Fruit fly (Drosophila melanogaster) whole organism, embryonic: ENCODE results near the gene nan.

Experiments used
- CG13287 ChIP-seq: fragments of 200-800 bp; sonication (Bioruptor generic); IDR thresholded peaks from 2 replicates; pipeline ENCODE4 v1.3.6; 2022; ENCODE audit warnings: missing biosample characterization, missing genetic modification characterization; ENCODE audit not compliant: partially characterized antibody
- CG13894 ChIP-seq: fragments of 200-800 bp; sonication (Bioruptor generic); optimal IDR thresholded peaks from 3 replicates; lab custom pipeline; 2018; ENCODE audit warnings: missing biosample characterization, mild to moderate bottlenecking, missing genetic modification characterization, moderate library complexity
- CG14860 ChIP-seq: fragments of 200-800 bp; sonication (Bioruptor generic); IDR thresholded peaks from 3 replicates; pipeline ENCODE4 v1.3.6; 2022; ENCODE audit warnings: missing biosample characterization, missing genetic modification characterization; ENCODE audit not compliant: partially characterized antibody
- CG1529 ChIP-seq: fragments of 200-800 bp; sonication (Bioruptor generic); optimal IDR thresholded peaks from 3 replicates; lab custom pipeline; 2018; ENCODE audit warnings: missing biosample characterization, missing genetic modification characterization
- CG17361 ChIP-seq: fragments of 200-800 bp; sonication (Bioruptor generic); IDR thresholded peaks from 3 replicates; pipeline ENCODE4 v1.3.6; 2022; ENCODE audit warnings: missing biosample characterization, missing genetic modification characterization
- CG18476 ChIP-seq: fragments of 200-800 bp; sonication (Bioruptor generic); optimal IDR thresholded peaks from 2 replicates; lab custom pipeline; 2016; ENCODE audit warnings: missing biosample characterization, mild to moderate bottlenecking, missing genetic modification characterization
- CG18619 ChIP-seq: fragments of 200-800 bp; sonication (Bioruptor generic); optimal IDR thresholded peaks from 3 replicates; lab custom pipeline; 2017; ENCODE audit warnings: missing biosample characterization, mild to moderate bottlenecking, missing genetic modification characterization
- CG2712 ChIP-seq: fragments of 200-800 bp; optimal IDR thresholded peaks from 3 replicates; lab custom pipeline; 2019; ENCODE audit warnings: missing biosample characterization, mild to moderate bottlenecking, missing genetic modification characterization, moderate library complexity
- CG31441 ChIP-seq: fragments of 200-800 bp; sonication (Bioruptor generic); IDR thresholded peaks from 2 replicates; pipeline ENCODE4 v1.3.6; 2022; ENCODE audit warnings: missing biosample characterization, missing genetic modification characterization
- CG32532 ChIP-seq: fragments of 200-800 bp; sonication (Bioruptor generic); IDR thresholded peaks from 2 replicates; pipeline ENCODE4 v1.3.6; 2022; ENCODE audit warnings: missing biosample characterization, missing genetic modification characterization
- CG33213 ChIP-seq: fragments of 200-800 bp; sonication (Bioruptor generic); optimal IDR thresholded peaks from 3 replicates; lab custom pipeline; 2016; ENCODE audit warnings: missing biosample characterization, missing genetic modification characterization
- CG33557 ChIP-seq: fragments of 200-800 bp; sonication (Bioruptor generic); optimal IDR thresholded peaks from 2 replicates; lab custom pipeline; 2019; ENCODE audit warnings: missing biosample characterization, mild to moderate bottlenecking, missing genetic modification characterization, moderate library complexity
- CG34422 ChIP-seq: fragments of 200-800 bp; sonication (Bioruptor generic); IDR thresholded peaks from 3 replicates; pipeline ENCODE4 v1.3.6; 2022; ENCODE audit warnings: missing biosample characterization, missing genetic modification characterization
- CG42726 ChIP-seq: fragments of 200-800 bp; sonication (Bioruptor generic); IDR thresholded peaks from 2 replicates; pipeline ENCODE4 v1.3.6; 2022; ENCODE audit warnings: missing biosample characterization, missing genetic modification characterization; ENCODE audit not compliant: partially characterized antibody
- CG43689 ChIP-seq: fragments of 200-800 bp; sonication (Bioruptor generic); IDR thresholded peaks from 2 replicates; pipeline ENCODE4 v1.3.6; 2022; ENCODE audit warnings: missing biosample characterization, missing genetic modification characterization
- CG4730 ChIP-seq: fragments of 200-800 bp; sonication (Bioruptor generic); IDR thresholded peaks from 2 replicates; pipeline ENCODE4 v1.3.6; 2022; ENCODE audit warnings: missing biosample characterization, missing genetic modification characterization
- CG6175 ChIP-seq: fragments of 200-800 bp; sonication (Bioruptor generic); IDR thresholded peaks from 3 replicates; pipeline ENCODE4 v1.3.6; 2022; ENCODE audit warnings: missing biosample characterization, missing genetic modification characterization
- CG6813 ChIP-seq: fragments of 200-800 bp; sonication (Bioruptor generic); optimal IDR thresholded peaks from 2 replicates; lab custom pipeline; 2017; ENCODE audit warnings: missing biosample characterization, missing genetic modification characterization, mild to moderate bottlenecking, moderate library complexity, missing genetic modification reagents
- CG7963 ChIP-seq: fragments of 200-800 bp; sonication (Bioruptor generic); IDR thresholded peaks from 3 replicates; pipeline ENCODE4 v1.3.6; 2022; ENCODE audit warnings: missing biosample characterization, missing genetic modification characterization; ENCODE audit not compliant: partially characterized antibody
- CG9609 ChIP-seq: fragments of 200-800 bp; sonication (Bioruptor generic); optimal IDR thresholded peaks from 3 replicates; lab custom pipeline; 2016; ENCODE audit warnings: missing biosample characterization, missing genetic modification characterization
- CG9876 ChIP-seq: fragments of 200-800 bp; sonication (Bioruptor generic); optimal IDR thresholded peaks from 2 replicates; lab custom pipeline; 2016; ENCODE audit warnings: missing biosample characterization, missing genetic modification characterization
- CHES-1-like ChIP-seq: fragments of 200-800 bp; sonication (Bioruptor generic); optimal IDR thresholded peaks from 2 replicates; lab custom pipeline; 2016; ENCODE audit warnings: missing biosample characterization, missing genetic modification characterization
- Doc2 ChIP-seq: fragments of 200-800 bp; sonication (Bioruptor generic); IDR thresholded peaks from 2 replicates; pipeline ENCODE4 v1.3.6; 2022; ENCODE audit warnings: missing biosample characterization, missing genetic modification characterization
- E2f2 ChIP-seq: fragments of 200-800 bp; sonication (Bioruptor generic); IDR thresholded peaks from 2 replicates; pipeline ENCODE4 v1.3.6; 2022; ENCODE audit warnings: missing biosample characterization, missing genetic modification characterization
- Gsc ChIP-seq: fragments of 200-800 bp; sonication (Bioruptor generic); IDR thresholded peaks from 2 replicates; pipeline ENCODE4 v1.3.6; 2022; ENCODE audit warnings: missing biosample characterization, missing genetic modification characterization
- Lpt ChIP-seq: fragments of >200 bp; optimal IDR thresholded peaks from 2 replicates; lab custom pipeline; 2018; ENCODE audit warnings: missing biosample characterization, missing genetic modification characterization
- Meics ChIP-seq: fragments of 200-800 bp; sonication (Bioruptor generic); optimal IDR thresholded peaks from 2 replicates; lab custom pipeline; 2017; ENCODE audit warnings: missing biosample characterization, mild to moderate bottlenecking, missing genetic modification characterization
- Neu2 ChIP-seq: fragments of 200-800 bp; sonication (Bioruptor generic); optimal IDR thresholded peaks from 3 replicates; lab custom pipeline; 2016; ENCODE audit warnings: missing biosample characterization, missing genetic modification characterization, borderline replicate concordance
- Ravus ChIP-seq: fragments of 200-800 bp; sonication (Bioruptor generic); IDR thresholded peaks from 2 replicates; pipeline ENCODE4 v1.3.6; 2022; ENCODE audit warnings: missing biosample characterization, missing genetic modification characterization
- Trl ChIP-seq, 3 experiments: fragments of >200 bp in 2 of 3; fragments of 200-800 bp in 1 of 3; sonication (Bioruptor generic) in 1 of 3; optimal IDR thresholded peaks; 2 replicates in 1 of 3; 3 replicates in 2 of 3; lab custom pipeline; 2016 to 2017; ENCODE audit warnings: missing biosample characterization in 1 of 3, missing genetic modification characterization in 1 of 3
- ab ChIP-seq: fragments of 200-800 bp; sonication (Bioruptor generic); optimal IDR thresholded peaks from 2 replicates; lab custom pipeline; 2016; ENCODE audit warnings: missing biosample characterization, missing genetic modification characterization
- ash1 ChIP-seq: fragments of 200-800 bp; sonication (Bioruptor generic); optimal IDR thresholded peaks from 2 replicates; lab custom pipeline; 2018; ENCODE audit warnings: missing biosample characterization, mild to moderate bottlenecking, missing genetic modification characterization
- bab2 ChIP-seq: fragments of 200-800 bp; sonication (Bioruptor generic); optimal IDR thresholded peaks from 2 replicates; lab custom pipeline; 2016; ENCODE audit warnings: missing biosample characterization, missing genetic modification characterization
- cg ChIP-seq: fragments of 200-800 bp; sonication (Bioruptor generic); optimal IDR thresholded peaks from 3 replicates; lab custom pipeline; 2019; ENCODE audit warnings: missing biosample characterization, mild to moderate bottlenecking, missing genetic modification characterization, moderate library complexity
- crc ChIP-seq: fragments of 200-800 bp; sonication (Bioruptor generic); optimal IDR thresholded peaks from 2 replicates; lab custom pipeline; 2016; ENCODE audit warnings: missing biosample characterization, missing genetic modification characterization
- dati ChIP-seq: fragments of 200-800 bp; sonication (Bioruptor generic); IDR thresholded peaks from 2 replicates; pipeline ENCODE4 v1.3.6; 2022; ENCODE audit warnings: missing biosample characterization, missing genetic modification characterization
- dimm ChIP-seq: fragments of 200-800 bp; sonication (Bioruptor generic); IDR thresholded peaks from 2 replicates; pipeline ENCODE4 v1.3.6; 2022; ENCODE audit warnings: missing biosample characterization, missing genetic modification characterization
- dmrt11E ChIP-seq: fragments of 200-800 bp; sonication (Bioruptor generic); optimal IDR thresholded peaks from 3 replicates; lab custom pipeline; 2018; ENCODE audit warnings: missing biosample characterization, mild to moderate bottlenecking, missing genetic modification characterization, moderate library complexity
- eve ChIP-seq, 2 experiments: fragments of >200 bp; optimal IDR thresholded peaks; 2 replicates each; lab custom pipeline; 2017; ENCODE audit warnings: missing biosample characterization in 2 of 2, missing genetic modification characterization in 2 of 2
- hth ChIP-seq: fragments of >200 bp; optimal IDR thresholded peaks from 2 replicates; lab custom pipeline; 2017; ENCODE audit warnings: inconsistent platforms
- inv ChIP-seq: fragments of 200-800 bp; sonication (Bioruptor generic); IDR thresholded peaks from 2 replicates; pipeline ENCODE4 v1.3.6; 2022; ENCODE audit warnings: missing biosample characterization, missing genetic modification characterization; ENCODE audit not compliant: partially characterized antibody
- klu ChIP-seq: fragments of 200-800 bp; sonication (Bioruptor generic); IDR thresholded peaks from 2 replicates; pipeline ENCODE4 v1.3.6; 2022; ENCODE audit warnings: missing biosample characterization, missing genetic modification characterization
- maf-S ChIP-seq: fragments of 200-800 bp; sonication (Bioruptor generic); optimal IDR thresholded peaks from 2 replicates; lab custom pipeline; 2016; ENCODE audit warnings: missing biosample characterization, missing genetic modification characterization
- pho ChIP-seq: fragments of 200-800 bp; sonication (Bioruptor generic); optimal IDR thresholded peaks from 2 replicates; lab custom pipeline; 2016; ENCODE audit warnings: missing biosample characterization, missing genetic modification characterization
- prd ChIP-seq, 3 experiments: fragments of >200 bp in 2 of 3; fragments of 200-800 bp in 1 of 3; sonication (Bioruptor generic) in 1 of 3; optimal IDR thresholded peaks in 2 of 3; IDR thresholded peaks in 1 of 3; 2 replicates in 2 of 3; 3 replicates in 1 of 3; pipeline versions ENCODE4 v1.3.6 to Lab custom; 2017 to 2022; ENCODE audit warnings: missing biosample characterization in 1 of 3, missing genetic modification characterization in 1 of 3
- pros ChIP-seq: fragments of 200-800 bp; sonication (Bioruptor generic); optimal IDR thresholded peaks from 3 replicates; lab custom pipeline; 2019; ENCODE audit warnings: missing biosample characterization, mild to moderate bottlenecking, missing genetic modification characterization, moderate library complexity
- repo ChIP-seq: fragments of 200-800 bp; sonication (Bioruptor generic); optimal IDR thresholded peaks from 2 replicates; lab custom pipeline; 2016; ENCODE audit warnings: missing biosample characterization, missing genetic modification characterization
- sc ChIP-seq, 3 experiments: fragments of >200 bp in 2 of 3; fragments of 200-800 bp in 1 of 3; sonication (Bioruptor generic) in 1 of 3; optimal IDR thresholded peaks; 2 replicates in 2 of 3; 3 replicates in 1 of 3; lab custom pipeline; 2017; ENCODE audit warnings: mild to moderate bottlenecking in 1 of 3, missing biosample characterization in 1 of 3, missing genetic modification characterization in 1 of 3, missing genetic modification reagents in 1 of 3
- sens ChIP-seq: fragments of 200-800 bp; sonication (Bioruptor generic); peaks from one replicate; lab custom pipeline; 2016; ENCODE audit warnings: missing biosample characterization, missing genetic modification characterization
- shn ChIP-seq: fragments of 200-800 bp; sonication (Bioruptor generic); optimal IDR thresholded peaks from 3 replicates; lab custom pipeline; 2016; ENCODE audit warnings: missing biosample characterization, missing genetic modification characterization
- tin ChIP-seq: fragments of 200-800 bp; sonication (Bioruptor generic); optimal IDR thresholded peaks from 3 replicates; lab custom pipeline; 2016; ENCODE audit warnings: missing biosample characterization, missing genetic modification characterization

nan gene

dm6 chr3L:14152608-14153007, 36.8 kb downstream of the nan start (continued):
- TF ChIP-seq pros (GFP tag; lab: Kevin White, UChicago), result no peak
- TF ChIP-seq CG6175 (GFP tag; lab: Robert Waterston, UW), result no peak
- TF ChIP-seq CG9609, result no peak
- TF ChIP-seq CG2712 (tag; lab: Kevin White, UChicago), result peak; percentile 62
- TF ChIP-seq Doc2 (GFP tag; lab: Robert Waterston, UW), result no peak
- no peak for TF ChIP-seq CG13894
- TF ChIP-seq prd (optimal IDR thresholded peaks at IDR 0.05; lab: Kevin White, UChicago), result no peak
- TF ChIP-seq prd (GFP tag; IDR thresholded peaks at IDR 0.05; lab: Robert Waterston, UW), result peak; percentile 34; the same call in 1 of the 3 replicates
- no peak for TF ChIP-seq ash1 (GFP tag; lab: Kevin White, UChicago)
- TF ChIP-seq CG34422 (GFP tag; lab: Robert Waterston, UW), result no peak
- TF ChIP-seq crc, result no peak
- no peak for TF ChIP-seq pho (GFP tag; lab: Kevin White, UChicago)
- TF ChIP-seq CG7963 (GFP tag; lab: Robert Waterston, UW), result no peak
- TF ChIP-seq inv, result no peak
- TF ChIP-seq CG33213 (GFP tag; lab: Kevin White, UChicago), result no peak
- TF ChIP-seq CG1529 (GFP tag; lab: Kevin White, UChicago), result no peak
- no peak for TF ChIP-seq tin
- TF ChIP-seq dimm, result no peak
- TF ChIP-seq dmrt11E (tag; lab: Kevin White, UChicago), result peak; percentile 57
- no peak for TF ChIP-seq repo (GFP tag; lab: Kevin White, UChicago)
- TF ChIP-seq shn (GFP tag; lab: Kevin White, UChicago), result no peak
- TF ChIP-seq Trl (optimal IDR thresholded peaks at IDR 0.05; lab: Kevin White, UChicago), result no peak
- no peak for TF ChIP-seq Trl (GFP tag; optimal IDR thresholded peaks at IDR 0.05; lab: Kevin White, UChicago)
- TF ChIP-seq CG14860 (GFP tag; lab: Robert Waterston, UW), result no peak
- TF ChIP-seq Neu2, result no peak
- no peak for TF ChIP-seq CG9876
- TF ChIP-seq sc (optimal IDR thresholded peaks at IDR 0.05; lab: Kevin White, UChicago), result no peak
- TF ChIP-seq sc (GFP tag; optimal IDR thresholded peaks at IDR 0.05; lab: Kevin White, UChicago), result no peak
- TF ChIP-seq CG42726, result no peak
- TF ChIP-seq CG18476 (GFP tag; lab: Kevin White, UChicago), result no peak
- no peak for TF ChIP-seq cg (GFP tag; lab: Kevin White, UChicago)
- TF ChIP-seq CG18619 (GFP tag; lab: Kevin White, UChicago), result no peak
- TF ChIP-seq maf-S (GFP tag; lab: Kevin White, UChicago), result no peak
- TF ChIP-seq CHES-1-like (GFP tag; lab: Kevin White, UChicago), result no peak
- TF ChIP-seq Meics (GFP tag; lab: Kevin White, UChicago), result no peak
- TF ChIP-seq klu (GFP tag; lab: Robert Waterston, UW), result no peak
- no peak for TF ChIP-seq Lpt (GFP tag; lab: Kevin White, UChicago)
- no peak for TF ChIP-seq CG32532 (GFP tag; lab: Robert Waterston, UW)
- TF ChIP-seq ab (GFP tag; lab: Kevin White, UChicago), result no peak
- TF ChIP-seq bab2 (GFP tag; lab: Kevin White, UChicago), result no peak
- no peak for TF ChIP-seq Ravus
- TF ChIP-seq CG31441 (GFP tag; lab: Robert Waterston, UW), result 0 out of 2 replicates have a peak, but pooled peaks have one; percentile 16
- no peak for TF ChIP-seq dati
- TF ChIP-seq CG43689 (GFP tag; lab: Robert Waterston, UW), result no peak
- TF ChIP-seq hth (lab: Kevin White, UChicago), result no peak
- no peak for TF ChIP-seq CG4730 (GFP tag; lab: Robert Waterston, UW)
- 0 out of 3 replicates have a peak, but pooled peaks have one; percentile 29 for TF ChIP-seq CG17361
- no peak for TF ChIP-seq Gsc (GFP tag; lab: Robert Waterston, UW)
- no peak for TF ChIP-seq E2f2 (GFP tag; lab: Robert Waterston, UW)
- TF ChIP-seq CG33557, result no peak
- TF ChIP-seq eve (GFP tag; optimal IDR thresholded peaks at IDR 0.05; lab: Kevin White, UChicago), result no peak
- TF ChIP-seq CG6813 (GFP tag; lab: Kevin White, UChicago), result no peak
- no peak for TF ChIP-seq CG13287
- peak; percentile 61 for TF ChIP-seq sens (GFP tag; lab: Kevin White, UChicago)
